Worm (Caenorhabditis elegans) whole organism, midembryonic: Measurements from ENCODE around the gene Y116A8C.43.

ENCODE experiments used
- T22C8.4 ChIP-seq: fragments of 200-800 bp; sonication (Bioruptor generic); IDR thresholded peaks from 2 replicates; pipeline ENCODE4 v1.3.6; 2022; ENCODE audit warnings: missing genetic modification characterization, missing compliant biosample characterization
- flt-1 ChIP-seq: fragments of 200-800 bp; sonication (Bioruptor generic); IDR thresholded peaks from 2 replicates; pipeline ENCODE4 v1.3.6; 2022; ENCODE audit warnings: missing genetic modification characterization, missing compliant biosample characterization
- klf-2 ChIP-seq: fragments of 200-800 bp; sonication (Bioruptor generic); conservative IDR thresholded peaks from 2 replicates; pipeline ENCODE4 v1.3.6; 2022; ENCODE audit warnings: missing genetic modification reagents, missing genetic modification characterization, missing compliant biosample characterization

DNA sequence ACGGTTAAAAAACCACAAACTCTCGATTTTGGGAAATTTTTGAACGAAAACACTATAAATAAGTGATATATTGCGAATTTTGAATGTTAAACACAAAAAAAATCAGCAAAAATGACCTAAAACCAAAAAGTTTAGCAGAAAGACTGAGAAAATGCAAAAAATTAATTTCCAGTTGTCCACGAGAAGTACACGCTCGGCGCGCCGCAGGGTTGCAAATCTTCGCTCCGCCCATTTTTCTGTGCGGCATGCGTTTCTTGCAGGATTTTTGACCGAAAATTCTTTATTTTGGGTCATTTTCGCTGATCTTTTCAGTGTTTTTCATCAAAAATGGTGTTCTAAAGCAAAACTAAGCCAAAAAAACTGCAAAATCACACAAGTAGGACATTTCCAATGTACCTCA lies 3.8 kb upstream of the Y116A8C.43 start:
- TF ChIP-seq T22C8.4 (no peak), flt-1 (no peak), klf-2 (no peak)
